Fruit fly (Drosophila melanogaster) Kc167 (cell line): ENCODE results near the gene Spn77Bc.

Experiments used
- Myc ChIP-seq: fragments of >200 bp; optimal IDR thresholded peaks from 2 replicates; lab custom pipeline; 2017; ENCODE audit warnings: missing external identifiers
- h ChIP-seq: fragments of >200 bp; optimal IDR thresholded peaks from 3 replicates; lab custom pipeline; 2018; ENCODE audit warnings: missing external identifiers

dm6 chr3L:20356613-20357012 lies 14.2 kb downstream of the Spn77Bc start, which contains the start of gene kin17:
- TF ChIP-seq Myc = no peak
- no peak for TF ChIP-seq h (lab: Kevin White, UChicago)
